Fruit fly (Drosophila melanogaster): Measurements from ENCODE around the gene mRpS6.
A peak's percentile ranks its signal among the peaks of the same experiment; 100 is the strongest.

Gene mRpS6

dm6 chr3L:4384326-4384662 lies 19.9 kb downstream of the mRpS6 start, which contains the start of gene slow (continued):
- no peak for TF ChIP-seq lov (optimal IDR thresholded peaks at IDR 0.05)
- TF ChIP-seq lov (GFP tag; IDR thresholded peaks at IDR 0.05): 0 out of 3 replicates have a peak, but pooled peaks have one; percentile 6
- no peak for TF ChIP-seq CG13424 (tag; optimal IDR thresholded peaks at IDR 0.05)
- peak; percentile 70 for TF ChIP-seq Jarid2 (GFP tag; optimal IDR thresholded peaks at IDR 0.05)
- peak; percentile 41; the same call in 1 of the 2 replicates for TF ChIP-seq ato (GFP tag; IDR thresholded peaks at IDR 0.05; ENCODE audit: partially characterized antibody)
- TF ChIP-seq ro (GFP tag; IDR thresholded peaks at IDR 0.05): no peak
- no peak for TF ChIP-seq ind (GFP tag; optimal IDR thresholded peaks at IDR 0.05)
- TF ChIP-seq CG6254 (GFP tag; optimal IDR thresholded peaks at IDR 0.05): peak; percentile 12
- TF ChIP-seq br (optimal IDR thresholded peaks at IDR 0.05): no peak
- peak; percentile 92 for TF ChIP-seq Deaf1 (tag; optimal IDR thresholded peaks at IDR 0.05)
- no peak for TF ChIP-seq ems (GFP tag; optimal IDR thresholded peaks at IDR 0.05)
- TF ChIP-seq Sry-β (GFP tag; optimal IDR thresholded peaks at IDR 0.05): peak; percentile 86
- TF ChIP-seq CG4360 (GFP tag; IDR thresholded peaks at IDR 0.05): peak; percentile 44; the same call in 1 of the 2 replicates
- 0 out of 3 replicates have a peak, but pooled peaks have one; percentile 51 for TF ChIP-seq ci (GFP tag; IDR thresholded peaks at IDR 0.05)
- 0 out of 3 replicates have a peak, but pooled peaks have one; percentile 28 for TF ChIP-seq gce (GFP tag; IDR thresholded peaks at IDR 0.05)
- peak in 1 of 2 experiments; percentile 7 for TF ChIP-seq Eip74EF (GFP tag; optimal IDR thresholded peaks at IDR 0.05)
- no peak for TF ChIP-seq pan (optimal IDR thresholded peaks at IDR 0.05)
- no peak for TF ChIP-seq pan (GFP tag; optimal IDR thresholded peaks at IDR 0.05 in 1 of 2, IDR thresholded peaks at IDR 0.05 in 1 of 2)
- no peak for TF ChIP-seq CG34422 (GFP tag; IDR thresholded peaks at IDR 0.05)
- peak; percentile 77 for TF ChIP-seq Blimp-1 (GFP tag; optimal IDR thresholded peaks at IDR 0.05)
- no peak for TF ChIP-seq sr (GFP tag; IDR thresholded peaks at IDR 0.05)
- peak; percentile 32 for TF ChIP-seq fd64A (GFP tag; optimal IDR thresholded peaks at IDR 0.05)
- TF ChIP-seq cas (GFP tag; IDR thresholded peaks at IDR 0.05): no peak
- peak; percentile 22 for TF ChIP-seq MTF-1 (GFP tag; optimal IDR thresholded peaks at IDR 0.05; ENCODE audit: borderline replicate concordance)
- TF ChIP-seq B-H1 (GFP tag; IDR thresholded peaks at IDR 0.05): peak; percentile 11; the same call in 1 of the 3 replicates
- no peak for TF ChIP-seq wor (GFP tag; IDR thresholded peaks at IDR 0.05)
- peak; percentile 59 for TF ChIP-seq Med (GFP tag)
- TF ChIP-seq nerfin-1 (tag; optimal IDR thresholded peaks at IDR 0.05): peak; percentile 1
- TF ChIP-seq CG5180 (GFP tag; optimal IDR thresholded peaks at IDR 0.05): peak; percentile 88
- 0 out of 3 replicates have a peak, but pooled peaks have one; percentile 30 for TF ChIP-seq CG6791 (GFP tag; IDR thresholded peaks at IDR 0.05; ENCODE audit: partially characterized antibody)
- no peak for TF ChIP-seq Hand (GFP tag; optimal IDR thresholded peaks at IDR 0.05)

- TF ChIP-seq sr (GFP tag; IDR thresholded peaks at IDR 0.05) (peak; percentile 68; the same call in 2 of the 3 replicates), sd (tag; optimal IDR thresholded peaks at IDR 0.05) (peak; percentile 87), CG32532 (GFP tag; IDR thresholded peaks at IDR 0.05) (no peak), Ets65A (GFP tag) (peak; percentile 63), sens (GFP tag) (peak; percentile 65), H2.0 (GFP tag; IDR thresholded peaks at IDR 0.05) (no peak), Optix (GFP tag; IDR thresholded peaks at IDR 0.05) (no peak), dysf (GFP tag; IDR thresholded peaks at IDR 0.05) (no peak), usp (GFP tag; optimal IDR thresholded peaks at IDR 0.05) (no peak), row (GFP tag; IDR thresholded peaks at IDR 0.05) (0 out of 3 replicates have a peak, but pooled peaks have one; percentile 1), gce (GFP tag; IDR thresholded peaks at IDR 0.05) (no peak), klu (GFP tag; IDR thresholded peaks at IDR 0.05) (no peak)
Observed at dm6 chr3L:4388215-4388614, 23.9 kb downstream of the mRpS6 start.
